Worm (Caenorhabditis elegans): ENCODE measurements around the gene srd-13.

- TF ChIP-seq ztf-29 (GFP tag; IDR thresholded peaks at IDR 0.05), result no peak
- no peak for TF ChIP-seq flt-1 (GFP tag; IDR thresholded peaks at IDR 0.05)
Measured at ce11 chrIV:5650761-5651332, 15.4 kb upstream of the srd-13 start.
